Worm (Caenorhabditis elegans) whole organism, L4 larva: Measurements from ENCODE around the gene C32H11.3.

Source experiments
- aha-1 ChIP-seq: fragments of 150-350 bp; peaks from one replicate; lab custom pipeline; 2014; ENCODE audit warnings: missing biosample characterization, missing genetic modification characterization
- aly-2 ChIP-seq: sonication (generic microtip); optimal IDR thresholded peaks from 2 replicates; lab custom pipeline; 2018; ENCODE audit warnings: missing biosample characterization, missing genetic modification characterization
- ama-1 ChIP-seq: fragments of 150-350 bp; optimal IDR thresholded peaks from 2 replicates; lab custom pipeline; 2014; ENCODE audit warnings: inconsistent platforms, mixed read lengths
- fkh-10 ChIP-seq: fragments of 150-350 bp; optimal IDR thresholded peaks from 2 replicates; lab custom pipeline; 2014; ENCODE audit warnings: missing biosample characterization, missing genetic modification reagents, missing genetic modification characterization
- lin-13 ChIP-seq: fragments of 150-350 bp; optimal IDR thresholded peaks from 2 replicates; lab custom pipeline; 2014; ENCODE audit warnings: missing biosample characterization, missing genetic modification reagents, missing genetic modification characterization
- lsy-2 ChIP-seq, 2 experiments: fragments of 150-350 bp in 1 of 2; sonication (generic microtip) in 1 of 2; optimal IDR thresholded peaks; 2 replicates each; lab custom pipeline; 2014 to 2017; ENCODE audit warnings: missing biosample characterization in 2 of 2, missing genetic modification characterization in 2 of 2
- madf-9 ChIP-seq: fragments of 200-800 bp; sonication (Bioruptor generic); conservative IDR thresholded peaks from 2 replicates; pipeline ENCODE4 v1.3.6; 2022; ENCODE audit warnings: missing genetic modification reagents, missing genetic modification characterization, missing compliant biosample characterization
- nhr-11 ChIP-seq: fragments of 150-350 bp; optimal IDR thresholded peaks from 2 replicates; lab custom pipeline; 2014; ENCODE audit warnings: missing biosample characterization, missing genetic modification characterization
- nhr-237 ChIP-seq: sonication (generic microtip); optimal IDR thresholded peaks from 2 replicates; lab custom pipeline; 2017; ENCODE audit warnings: missing biosample characterization, missing genetic modification characterization
- nhr-77 ChIP-seq: fragments of 150-350 bp; optimal IDR thresholded peaks from 2 replicates; lab custom pipeline; 2014; ENCODE audit warnings: missing biosample characterization, missing genetic modification characterization

ce11 chrIV:12893166-12893565 is 25.2 kb upstream of the C32H11.3 start, which contains the start of gene K08D8.12:
- no peak for TF ChIP-seq nhr-237
- no peak for TF ChIP-seq ama-1 (lab: Kevin White, UChicago)
- no peak for TF ChIP-seq nhr-77 (tag; lab: Kevin White, UChicago)
- TF ChIP-seq lsy-2 (tag; optimal IDR thresholded peaks at IDR 0.05; lab: Kevin White, UChicago), result no peak
- TF ChIP-seq fkh-10 (GFP tag; lab: Kevin White, UChicago), result no peak
- no peak for TF ChIP-seq aly-2 (tag; lab: Kevin White, UChicago)
- TF ChIP-seq lin-13, result no peak
- no peak for TF ChIP-seq aha-1 (tag; lab: Kevin White, UChicago)
- TF ChIP-seq madf-9 (GFP tag; lab: Robert Waterston, UW), result no peak
- no peak for TF ChIP-seq nhr-11
